Fruit fly (Drosophila melanogaster) whole organism, adult: Measurements from ENCODE around the gene Cadps.

Experiments
- CG1620 ChIP-seq: fragments of 200-800 bp; sonication (Bioruptor generic); optimal IDR thresholded peaks from 2 replicates; lab custom pipeline; 2016; ENCODE audit warnings: missing biosample characterization, missing genetic modification characterization
- CG33017 ChIP-seq: fragments of 200-800 bp; sonication (Bioruptor generic); optimal IDR thresholded peaks from 2 replicates; lab custom pipeline; 2018; ENCODE audit warnings: missing biosample characterization, mild to moderate bottlenecking, missing genetic modification characterization, moderate library complexity
- CG5204 ChIP-seq: fragments of 200-800 bp; sonication (Bioruptor generic); optimal IDR thresholded peaks from 2 replicates; lab custom pipeline; 2016; ENCODE audit warnings: missing biosample characterization, missing genetic modification characterization
- CG7045 ChIP-seq: fragments of 200-800 bp; sonication (Bioruptor generic); optimal IDR thresholded peaks from 2 replicates; lab custom pipeline; 2017; ENCODE audit warnings: missing biosample characterization, mild to moderate bottlenecking, missing genetic modification characterization
- Crg-1 ChIP-seq: fragments of 200-800 bp; sonication (Bioruptor generic); optimal IDR thresholded peaks from 2 replicates; lab custom pipeline; 2016; ENCODE audit warnings: missing biosample characterization, missing genetic modification characterization
- Hr96 ChIP-seq: fragments of 200-800 bp; sonication (Bioruptor generic); optimal IDR thresholded peaks from 2 replicates; lab custom pipeline; 2016; ENCODE audit warnings: missing biosample characterization, missing genetic modification characterization
- bab1 ChIP-seq: fragments of 200-800 bp; sonication (Bioruptor generic); optimal IDR thresholded peaks from 3 replicates; lab custom pipeline; 2019; ENCODE audit warnings: missing biosample characterization, mild to moderate bottlenecking, missing genetic modification characterization, moderate library complexity
- cic ChIP-seq: fragments of 200-800 bp; sonication (Bioruptor generic); optimal IDR thresholded peaks from 2 replicates; lab custom pipeline; 2017; ENCODE audit warnings: missing biosample characterization, mild to moderate bottlenecking, missing genetic modification characterization, moderate library complexity
- cnc ChIP-seq, 2 experiments: fragments of >200 bp; optimal IDR thresholded peaks; 2 replicates each; lab custom pipeline; 2017
- kay ChIP-seq: fragments of 200-800 bp; sonication (Bioruptor generic); peaks from one replicate; lab custom pipeline; 2016; ENCODE audit warnings: missing biosample characterization, missing genetic modification characterization, borderline replicate concordance
- pad ChIP-seq: fragments of 200-800 bp; sonication (Bioruptor generic); optimal IDR thresholded peaks from 3 replicates; lab custom pipeline; 2017; ENCODE audit warnings: missing biosample characterization, missing genetic modification characterization, mild to moderate bottlenecking, moderate library complexity, missing genetic modification reagents
- tj ChIP-seq: fragments of 200-800 bp; sonication (Bioruptor generic); optimal IDR thresholded peaks from 3 replicates; lab custom pipeline; 2017; ENCODE audit warnings: missing biosample characterization, mild to moderate bottlenecking, missing genetic modification characterization, moderate library complexity
- toe ChIP-seq: fragments of 200-800 bp; sonication (Bioruptor generic); optimal IDR thresholded peaks from 2 replicates; lab custom pipeline; 2016; ENCODE audit warnings: missing biosample characterization, missing genetic modification characterization

dm6 chr4:1196653-1197161 is 33.9 kb upstream of the Cadps start, which contains the start of gene PIP4K:
- TF ChIP-seq tj (GFP tag; lab: Kevin White, UChicago) (no peak), CG7045 (GFP tag; lab: Kevin White, UChicago) (no peak), CG5204 (peak; percentile 41), CG33017 (tag; lab: Kevin White, UChicago) (no peak), CG1620 (GFP tag; lab: Kevin White, UChicago) (no peak), Crg-1 (no peak), kay (no peak), pad (GFP tag; lab: Kevin White, UChicago) (no peak), toe (GFP tag; lab: Kevin White, UChicago) (no peak), cic (GFP tag; lab: Kevin White, UChicago) (no peak), bab1 (GFP tag; lab: Kevin White, UChicago) (peak; percentile 47), cnc (optimal IDR thresholded peaks at IDR 0.05; lab: Kevin White, UChicago) (no peak), Hr96 (no peak)
